Worm (Caenorhabditis elegans): ENCODE data around the gene nfx-1.
A peak's percentile ranks its signal among the peaks of the same experiment; 100 is the strongest.

nfx-1 gene

DNA sequence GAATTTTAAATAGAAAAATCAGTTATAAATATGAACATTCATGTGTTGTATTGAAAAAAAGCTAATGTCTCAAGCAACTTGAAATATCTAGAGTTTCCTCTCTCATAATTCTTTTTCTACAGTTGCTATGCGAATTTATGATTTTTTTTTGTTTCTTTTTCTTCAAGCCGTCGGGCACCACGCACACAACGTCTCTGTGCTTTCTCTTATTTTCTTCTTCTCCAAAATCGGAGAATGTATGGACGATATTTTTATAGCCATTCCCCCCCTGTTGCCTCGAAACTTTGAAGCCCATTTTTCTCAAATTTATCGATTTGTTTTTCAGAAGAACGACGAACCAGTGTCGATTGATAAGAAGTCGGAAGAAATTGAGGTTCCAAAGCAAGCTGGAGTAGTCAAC, 18.4 kb upstream of the nfx-1 start:
- TF ChIP-seq hlh-30 (tag; optimal IDR thresholded peaks at IDR 0.05; ENCODE audit: insufficient read depth) = no peak
- TF ChIP-seq K02D7.2 (tag; optimal IDR thresholded peaks at IDR 0.05) = no peak
- no peak for TF ChIP-seq ceh-2 (tag; optimal IDR thresholded peaks at IDR 0.05)
- no peak for TF ChIP-seq pha-2 (tag; optimal IDR thresholded peaks at IDR 0.05)
- TF ChIP-seq gmeb-2 (tag; optimal IDR thresholded peaks at IDR 0.05) = no peak
- TF ChIP-seq nhr-232 (tag; optimal IDR thresholded peaks at IDR 0.05) = no peak
- TF ChIP-seq pax-1 (tag; optimal IDR thresholded peaks at IDR 0.05) = no peak
- no peak for TF ChIP-seq fkh-10 (GFP tag; optimal IDR thresholded peaks at IDR 0.05)
- TF ChIP-seq nhr-11 (tag; optimal IDR thresholded peaks at IDR 0.05) = no peak
- no peak for TF ChIP-seq sox-4 (tag; optimal IDR thresholded peaks at IDR 0.05)
- no peak for TF ChIP-seq elt-4 (tag; optimal IDR thresholded peaks at IDR 0.05)
- no peak for TF ChIP-seq npax-4 (tag; optimal IDR thresholded peaks at IDR 0.05)
- TF ChIP-seq syd-9 (tag; optimal IDR thresholded peaks at IDR 0.05) = no peak
- TF ChIP-seq pqm-1 (tag; optimal IDR thresholded peaks at IDR 0.05) = no peak
- no peak for TF ChIP-seq pat-9 (tag; optimal IDR thresholded peaks at IDR 0.05)
- no peak for TF ChIP-seq ceh-31 (tag; optimal IDR thresholded peaks at IDR 0.05)
- TF ChIP-seq ets-4 (tag; optimal IDR thresholded peaks at IDR 0.05) = no peak
- no peak for TF ChIP-seq unc-42 (tag; optimal IDR thresholded peaks at IDR 0.05)
- no peak for TF ChIP-seq ttx-3 (tag; optimal IDR thresholded peaks at IDR 0.05)

DNA sequence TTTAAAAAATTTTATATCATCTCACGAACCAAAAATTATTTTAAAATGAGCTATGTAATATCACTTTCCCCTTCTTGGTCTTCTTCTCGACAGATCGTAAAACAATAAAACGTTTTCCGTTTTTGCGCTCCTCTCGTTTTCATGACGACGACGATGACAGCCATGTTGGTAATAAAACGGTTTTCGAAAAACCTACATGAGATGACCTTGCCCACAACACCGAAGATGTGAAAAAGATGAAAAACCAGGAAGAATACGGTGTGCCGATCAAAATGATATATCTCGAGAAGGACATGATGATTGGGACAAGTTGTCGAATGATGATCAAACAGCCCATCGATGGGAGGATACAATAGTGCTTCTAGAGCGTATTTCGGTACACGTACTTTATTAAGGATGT, 16.5 kb upstream of the nfx-1 start:
- TF ChIP-seq nfya-1 (tag; optimal IDR thresholded peaks at IDR 0.05) = no peak
- no peak for TF ChIP-seq lin-11 (tag; optimal IDR thresholded peaks at IDR 0.05)
- no peak for TF ChIP-seq ets-4 (tag; optimal IDR thresholded peaks at IDR 0.05)
- no peak for TF ChIP-seq ztf-16 (tag; optimal IDR thresholded peaks at IDR 0.05)
- TF ChIP-seq ceh-6 (GFP tag; optimal IDR thresholded peaks at IDR 0.05) = no peak
- TF ChIP-seq pax-1 (tag; optimal IDR thresholded peaks at IDR 0.05) = no peak

DNA sequence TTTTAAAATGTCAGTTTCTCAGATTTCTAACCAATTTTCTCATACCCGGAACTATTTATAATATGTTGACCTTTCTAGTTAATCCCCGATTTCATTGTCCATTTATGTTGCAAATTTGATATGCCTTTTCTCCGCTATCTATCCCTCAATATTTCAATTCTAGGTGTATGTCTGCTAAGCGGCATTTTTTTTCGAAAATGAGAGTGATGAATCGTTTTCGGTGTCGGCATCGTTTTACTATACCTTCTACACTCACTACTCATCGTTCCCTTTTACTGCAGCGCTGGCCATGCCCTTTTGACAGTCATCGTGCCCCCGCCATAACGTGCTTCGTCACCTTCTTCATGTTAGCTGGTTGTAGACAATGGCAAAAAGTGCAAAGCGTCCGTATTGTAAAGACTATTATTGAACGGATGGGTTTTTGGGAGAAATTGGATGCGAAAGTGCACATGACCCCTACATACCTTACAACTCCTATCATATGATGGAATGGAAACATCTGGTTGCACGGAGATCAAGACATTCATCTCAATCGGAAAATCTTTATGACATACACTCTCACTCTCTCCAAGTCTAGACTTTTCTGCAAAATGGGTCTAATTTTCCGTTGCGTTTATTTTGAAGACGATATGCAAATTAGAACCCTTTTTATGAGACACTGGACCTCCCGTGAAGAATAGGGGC, 15.9 kb upstream of the nfx-1 start:
- TF ChIP-seq hlh-30 (tag; optimal IDR thresholded peaks at IDR 0.05; ENCODE audit: insufficient read depth) (peak; percentile 2), ama-1 (optimal IDR thresholded peaks at IDR 0.05) (no peak), sox-2 (GFP tag; IDR thresholded peaks at IDR 0.05) (no peak)

DNA sequence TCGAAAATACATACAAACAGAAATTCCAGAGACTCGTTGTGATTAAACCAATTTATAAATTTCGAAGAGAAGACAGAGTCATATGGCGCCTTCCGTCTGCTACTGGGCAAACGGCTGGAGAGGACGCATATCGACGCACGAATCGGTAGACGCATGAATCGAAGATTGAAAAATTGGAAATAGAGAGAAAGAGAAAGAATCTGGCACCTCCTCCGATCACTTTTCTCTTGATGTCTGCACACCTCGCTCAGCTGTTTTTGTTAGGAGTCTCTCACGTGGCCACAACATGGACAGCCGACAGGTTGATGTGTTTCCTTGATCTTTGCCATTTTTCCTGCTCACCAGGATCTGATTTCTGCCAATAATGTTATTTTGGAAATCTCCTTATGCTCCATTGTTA, 15.1 kb upstream of the nfx-1 start:
- peak; percentile 34 for TF ChIP-seq ceh-18 (tag; optimal IDR thresholded peaks at IDR 0.05)
- TF ChIP-seq unc-55 (GFP tag; optimal IDR thresholded peaks at IDR 0.05) = peak; percentile 25
- no peak for TF ChIP-seq K09A11.1 (tag; optimal IDR thresholded peaks at IDR 0.05; ENCODE audit: insufficient read depth)
- no peak for TF ChIP-seq ceh-9 (tag; optimal IDR thresholded peaks at IDR 0.05)
- no peak for TF ChIP-seq ceh-24 (tag; optimal IDR thresholded peaks at IDR 0.05)

DNA sequence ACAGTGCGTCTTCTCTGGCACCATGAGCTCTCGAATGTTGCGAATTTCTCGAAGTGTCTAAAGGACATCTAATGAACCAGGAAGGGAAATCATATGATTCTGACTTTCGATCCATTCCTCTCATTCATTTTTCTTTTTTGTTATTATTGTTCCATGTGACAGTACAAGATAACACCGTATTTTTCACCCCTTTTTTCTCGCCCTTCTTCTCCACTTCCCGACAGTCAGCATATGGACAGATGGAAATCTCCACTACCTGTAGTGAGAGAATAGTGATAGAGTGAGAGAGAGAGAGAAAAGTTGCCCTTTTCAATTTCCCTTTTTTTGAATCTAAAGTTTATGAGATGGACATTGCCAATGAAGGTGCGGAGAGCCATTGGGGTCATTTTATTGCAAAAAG, 14.4 kb upstream of the nfx-1 start:
- TF ChIP-seq nhr-232 (tag; optimal IDR thresholded peaks at IDR 0.05) (no peak), ttx-3 (tag; optimal IDR thresholded peaks at IDR 0.05) (no peak), T23F11.4 (GFP tag; optimal IDR thresholded peaks at IDR 0.05) (no peak), ceh-2 (tag; optimal IDR thresholded peaks at IDR 0.05) (no peak), unc-42 (tag; optimal IDR thresholded peaks at IDR 0.05) (no peak), unc-3 (GFP tag; conservative IDR thresholded peaks at IDR 0.05) (no peak), unc-3 (tag; optimal IDR thresholded peaks at IDR 0.05) (no peak), pqm-1 (tag; optimal IDR thresholded peaks at IDR 0.05) (no peak), hlh-13 (GFP tag; optimal IDR thresholded peaks at IDR 0.05) (no peak), fax-1 (tag; optimal IDR thresholded peaks at IDR 0.05) (no peak)

Data from whole organism, late embryonic.